Fruit fly (Drosophila melanogaster) Kc167 (cell line): ENCODE results near the gene Atg12.

ENCODE experiments used
- insv ChIP-seq: fragments of >200 bp; optimal IDR thresholded peaks from 3 replicates; lab custom pipeline; 2018; ENCODE audit warnings: missing external identifiers
- psq ChIP-seq: fragments of >200 bp; optimal IDR thresholded peaks from 2 replicates; lab custom pipeline; 2017; ENCODE audit warnings: missing external identifiers

dm6 chr3L:12118156-12118555, 18.6 kb upstream of the Atg12 start, which contains the start of gene ssp:
- TF ChIP-seq insv (lab: Kevin White, UChicago): no peak
- TF ChIP-seq psq (lab: Kevin White, UChicago): no peak
